Worm (Caenorhabditis elegans): ENCODE measurements around the gene C45B11.8.
A peak's percentile ranks its signal among the peaks of the same experiment; 100 is the strongest.

The C45B11.8 gene

DNA sequence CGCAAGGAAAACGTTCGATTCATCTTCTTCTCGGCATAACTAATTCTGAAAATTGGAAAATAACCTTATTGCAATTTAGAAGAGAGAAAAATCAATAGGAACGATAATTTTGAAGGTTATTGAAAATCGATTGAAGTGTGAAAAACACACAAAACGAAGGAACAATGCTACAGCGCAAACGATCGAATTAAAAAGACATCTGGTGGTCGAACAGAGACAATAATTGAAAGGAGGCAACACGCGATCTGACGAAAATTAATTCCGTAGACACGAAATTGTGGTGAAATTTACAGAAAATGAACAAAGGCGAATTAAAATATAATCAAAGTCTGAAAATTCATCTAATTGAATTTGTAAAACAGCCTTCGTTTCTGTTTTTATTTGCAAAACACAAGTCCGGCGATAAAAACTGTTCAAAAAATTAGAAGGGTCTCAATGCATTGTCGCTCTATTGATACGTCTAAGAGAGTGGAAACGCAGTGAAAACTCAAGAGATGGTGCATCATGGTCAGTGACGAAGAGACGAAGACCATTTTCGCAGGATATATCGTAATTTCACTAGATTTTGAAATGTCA is 1.1 kb upstream of the C45B11.8 start, which contains the start of gene pak-2:
Gene pak-2 (minus strand): TSS at position 51 of the 576 bp plus-strand sequence.
- TF ChIP-seq unc-42 (tag; optimal IDR thresholded peaks at IDR 0.05) (peak; percentile 92), ztf-16 (tag; optimal IDR thresholded peaks at IDR 0.05) (peak; percentile 70), pag-3 (tag; optimal IDR thresholded peaks at IDR 0.05; ENCODE audit: borderline replicate concordance) (no peak), pha-4 (tag; optimal IDR thresholded peaks at IDR 0.05) (no peak), hlh-6 (tag; optimal IDR thresholded peaks at IDR 0.05) (peak; percentile 73), pqm-1 (tag; optimal IDR thresholded peaks at IDR 0.05) (peak; percentile 64), sox-2 (GFP tag; IDR thresholded peaks at IDR 0.05) (no peak), mec-3 (tag; optimal IDR thresholded peaks at IDR 0.05; ENCODE audit: borderline replicate concordance) (peak; percentile 87), ama-1 (optimal IDR thresholded peaks at IDR 0.05) (no peak), ceh-45 (GFP tag; IDR thresholded peaks at IDR 0.05) (no peak), C08G9.2 (tag; optimal IDR thresholded peaks at IDR 0.05) (peak; percentile 96), ceh-9 (tag; optimal IDR thresholded peaks at IDR 0.05) (no peak), ceh-24 (tag; optimal IDR thresholded peaks at IDR 0.05) (no peak), hlh-13 (GFP tag; optimal IDR thresholded peaks at IDR 0.05) (no peak), unc-86 (tag; optimal IDR thresholded peaks at IDR 0.05) (peak; percentile 61), odd-2 (tag; optimal IDR thresholded peaks at IDR 0.05) (no peak), ttx-3 (tag; optimal IDR thresholded peaks at IDR 0.05) (peak; percentile 47), ref-2 (tag; optimal IDR thresholded peaks at IDR 0.05) (peak; percentile 97), elt-4 (tag; optimal IDR thresholded peaks at IDR 0.05) (no peak), T23F11.4 (GFP tag; optimal IDR thresholded peaks at IDR 0.05) (peak; percentile 55), K02D7.2 (tag; optimal IDR thresholded peaks at IDR 0.05) (peak; percentile 62), ceh-19 (GFP tag; optimal IDR thresholded peaks at IDR 0.05) (peak; percentile 59), ceh-48 (tag; optimal IDR thresholded peaks at IDR 0.05) (no peak), madf-2 (tag; optimal IDR thresholded peaks at IDR 0.05) (peak; percentile 45), rnt-1 (tag; optimal IDR thresholded peaks at IDR 0.05) (peak; percentile 94), che-1 (tag; optimal IDR thresholded peaks at IDR 0.05) (peak; percentile 44), K09A11.1 (tag; optimal IDR thresholded peaks at IDR 0.05; ENCODE audit: insufficient read depth) (no peak), hlh-8 (tag; optimal IDR thresholded peaks at IDR 0.05) (peak; percentile 83), ceh-14 (tag; optimal IDR thresholded peaks at IDR 0.05) (peak; percentile 95), fkh-6 (tag; optimal IDR thresholded peaks at IDR 0.05) (peak; percentile 75), fax-1 (tag; optimal IDR thresholded peaks at IDR 0.05) (peak; percentile 92), zip-5 (tag; optimal IDR thresholded peaks at IDR 0.05) (peak; percentile 94), ceh-30 (tag; optimal IDR thresholded peaks at IDR 0.05) (no peak), dve-1 (tag; optimal IDR thresholded peaks at IDR 0.05) (peak; percentile 19), ceh-18 (tag; optimal IDR thresholded peaks at IDR 0.05) (peak; percentile 83), nhr-232 (tag; optimal IDR thresholded peaks at IDR 0.05) (no peak), elt-2 (tag; optimal IDR thresholded peaks at IDR 0.05) (peak; percentile 90), tbx-7 (tag; optimal IDR thresholded peaks at IDR 0.05) (peak; percentile 90), nhr-11 (tag; optimal IDR thresholded peaks at IDR 0.05) (no peak), C38D4.7 (GFP tag; optimal IDR thresholded peaks at IDR 0.05) (peak; percentile 14), pax-1 (tag; optimal IDR thresholded peaks at IDR 0.05) (peak; percentile 42), syd-9 (tag; optimal IDR thresholded peaks at IDR 0.05) (peak; percentile 45), F13H6.1 (tag; optimal IDR thresholded peaks at IDR 0.05) (peak; percentile 91), ahr-1 (tag; optimal IDR thresholded peaks at IDR 0.05) (peak; percentile 77), sdc-2 (tag; optimal IDR thresholded peaks at IDR 0.05) (peak; percentile 36), hlh-30 (tag; optimal IDR thresholded peaks at IDR 0.05; ENCODE audit: insufficient read depth) (no peak), ceh-31 (tag; optimal IDR thresholded peaks at IDR 0.05) (peak; percentile 100), pros-1 (tag; optimal IDR thresholded peaks at IDR 0.05) (no peak), hlh-15 (tag; optimal IDR thresholded peaks at IDR 0.05) (peak; percentile 66), pha-2 (tag; optimal IDR thresholded peaks at IDR 0.05) (peak; percentile 44), unc-55 (GFP tag; optimal IDR thresholded peaks at IDR 0.05) (no peak), gmeb-2 (tag; optimal IDR thresholded peaks at IDR 0.05) (peak; percentile 39), nfya-1 (tag; optimal IDR thresholded peaks at IDR 0.05) (peak; percentile 54)
